Fruit fly (Drosophila melanogaster) whole organism, embryonic: ENCODE measurements around the gene Gale.

Experiments used
- Antp ChIP-seq: fragments of 200-800 bp; sonication (Bioruptor generic); optimal IDR thresholded peaks from 3 replicates; lab custom pipeline; 2016; ENCODE audit warnings: missing biosample characterization, missing genetic modification characterization
- Asciz ChIP-seq: fragments of 200-800 bp; sonication (Bioruptor generic); optimal IDR thresholded peaks from 2 replicates; lab custom pipeline; 2017; ENCODE audit warnings: missing biosample characterization, mild to moderate bottlenecking, missing genetic modification characterization, missing genetic modification reagents
- BEAF-32 ChIP-seq: fragments of 200-800 bp; sonication (Bioruptor generic); optimal IDR thresholded peaks from 3 replicates; lab custom pipeline; 2017; ENCODE audit warnings: missing biosample characterization, missing genetic modification characterization, mild to moderate bottlenecking, moderate library complexity, missing genetic modification reagents
- CG10147 ChIP-seq: fragments of 200-800 bp; sonication (Bioruptor generic); optimal IDR thresholded peaks from 2 replicates; lab custom pipeline; 2019; ENCODE audit warnings: missing biosample characterization, mild to moderate bottlenecking, missing genetic modification characterization, moderate library complexity
- CG11085 ChIP-seq: fragments of 200-800 bp; sonication (Bioruptor generic); IDR thresholded peaks from 2 replicates; pipeline ENCODE4 v1.3.6; 2022; ENCODE audit warnings: missing biosample characterization, missing genetic modification characterization
- CG11093 ChIP-seq: fragments of 200-800 bp; sonication (Bioruptor generic); IDR thresholded peaks from 3 replicates; pipeline ENCODE4 v1.3.6; 2022; ENCODE audit warnings: missing biosample characterization, missing genetic modification characterization
- CG12942 ChIP-seq: fragments of 200-800 bp; sonication (Bioruptor generic); optimal IDR thresholded peaks from 3 replicates; lab custom pipeline; 2016; ENCODE audit warnings: missing biosample characterization, missing genetic modification characterization
- CG14965 ChIP-seq: fragments of 200-800 bp; sonication (Bioruptor generic); optimal IDR thresholded peaks from 2 replicates; lab custom pipeline; 2016; ENCODE audit warnings: missing biosample characterization, missing genetic modification characterization, borderline replicate concordance
- CG15011 ChIP-seq: fragments of 200-800 bp; sonication (Bioruptor generic); optimal IDR thresholded peaks from 3 replicates; lab custom pipeline; 2018; ENCODE audit warnings: missing biosample characterization, mild to moderate bottlenecking, missing genetic modification characterization
- CG1529 ChIP-seq: fragments of 200-800 bp; sonication (Bioruptor generic); optimal IDR thresholded peaks from 3 replicates; lab custom pipeline; 2018; ENCODE audit warnings: missing biosample characterization, missing genetic modification characterization
- CG17612 ChIP-seq: fragments of 200-800 bp; sonication (Bioruptor generic); IDR thresholded peaks from 2 replicates; pipeline ENCODE4 v1.3.6; 2022; ENCODE audit warnings: missing biosample characterization, missing genetic modification characterization
- CG18764 ChIP-seq: fragments of 200-800 bp; sonication (Bioruptor generic); optimal IDR thresholded peaks from 3 replicates; lab custom pipeline; 2016; ENCODE audit warnings: missing biosample characterization, missing genetic modification characterization
- CG2120 ChIP-seq: fragments of 200-800 bp; sonication (Bioruptor generic); optimal IDR thresholded peaks from 3 replicates; lab custom pipeline; 2016; ENCODE audit warnings: missing biosample characterization, missing genetic modification characterization
- CG3065 ChIP-seq: fragments of 200-800 bp; sonication (Bioruptor generic); optimal IDR thresholded peaks from 2 replicates; lab custom pipeline; 2016; ENCODE audit warnings: missing biosample characterization, missing genetic modification characterization
- CG5180 ChIP-seq: fragments of 200-800 bp; sonication (Bioruptor generic); optimal IDR thresholded peaks from 3 replicates; lab custom pipeline; 2017; ENCODE audit warnings: missing biosample characterization, missing genetic modification characterization, mild to moderate bottlenecking, moderate library complexity, missing genetic modification reagents
- CG6272 ChIP-seq: fragments of 200-800 bp; sonication (Bioruptor generic); IDR thresholded peaks from 2 replicates; pipeline ENCODE4 v1.3.6; 2022; ENCODE audit warnings: missing biosample characterization, missing genetic modification characterization
- CG6854 ChIP-seq: fragments of 200-800 bp; sonication (Bioruptor generic); optimal IDR thresholded peaks from 3 replicates; lab custom pipeline; 2017; ENCODE audit warnings: missing biosample characterization, mild to moderate bottlenecking, missing genetic modification characterization
- CG8924 ChIP-seq: fragments of 200-800 bp; optimal IDR thresholded peaks from 3 replicates; lab custom pipeline; 2019; ENCODE audit warnings: missing biosample characterization, mild to moderate bottlenecking, missing genetic modification characterization, moderate library complexity
- CG9932 ChIP-seq: fragments of 200-800 bp; sonication (Bioruptor generic); IDR thresholded peaks from 2 replicates; pipeline ENCODE4 v1.3.6; 2022; ENCODE audit warnings: missing biosample characterization, missing genetic modification characterization
- CkIIα-i1 ChIP-seq: fragments of 200-800 bp; sonication (Bioruptor generic); IDR thresholded peaks from 2 replicates; pipeline ENCODE4 v1.3.6; 2022; ENCODE audit warnings: missing biosample characterization, missing genetic modification characterization
- D19A ChIP-seq: fragments of 200-800 bp; optimal IDR thresholded peaks from 3 replicates; lab custom pipeline; 2019; ENCODE audit warnings: missing biosample characterization, mild to moderate bottlenecking, missing genetic modification characterization, moderate library complexity
- Fer1 ChIP-seq: fragments of 200-800 bp; sonication (Bioruptor generic); optimal IDR thresholded peaks from 2 replicates; lab custom pipeline; 2017; ENCODE audit warnings: missing biosample characterization, mild to moderate bottlenecking, missing genetic modification characterization
- Fer2 ChIP-seq: fragments of 200-800 bp; sonication (Bioruptor generic); optimal IDR thresholded peaks from 2 replicates; lab custom pipeline; 2018; ENCODE audit warnings: missing biosample characterization, mild to moderate bottlenecking, missing genetic modification characterization, moderate library complexity
- HLH54F ChIP-seq: fragments of 200-800 bp; sonication (Bioruptor generic); optimal IDR thresholded peaks from 3 replicates; lab custom pipeline; 2016; ENCODE audit warnings: missing biosample characterization, missing genetic modification characterization
- Hmr ChIP-seq: fragments of 200-800 bp; sonication (Bioruptor generic); optimal IDR thresholded peaks from 3 replicates; lab custom pipeline; 2017; ENCODE audit warnings: mild to moderate bottlenecking, missing biosample characterization, missing genetic modification reagents, missing genetic modification characterization
- MBD-R2 ChIP-seq: fragments of 200-800 bp; sonication (Bioruptor generic); IDR thresholded peaks from 2 replicates; pipeline ENCODE4 v1.3.6; 2022; ENCODE audit warnings: missing biosample characterization, missing genetic modification characterization
- Nf-YB ChIP-seq: fragments of 200-800 bp; sonication (Bioruptor generic); optimal IDR thresholded peaks from 3 replicates; lab custom pipeline; 2019; ENCODE audit warnings: missing biosample characterization, mild to moderate bottlenecking, missing genetic modification characterization, moderate library complexity
- Sin3A ChIP-seq: fragments of >200 bp; optimal IDR thresholded peaks from 2 replicates; lab custom pipeline; 2018
- Sox102F ChIP-seq: fragments of 200-800 bp; sonication (Bioruptor generic); optimal IDR thresholded peaks from 2 replicates; lab custom pipeline; 2018; ENCODE audit warnings: missing biosample characterization, mild to moderate bottlenecking, missing genetic modification characterization, moderate library complexity
- Trl ChIP-seq, 3 experiments: fragments of >200 bp in 2 of 3; fragments of 200-800 bp in 1 of 3; sonication (Bioruptor generic) in 1 of 3; optimal IDR thresholded peaks; 2 replicates in 1 of 3; 3 replicates in 2 of 3; lab custom pipeline; 2016 to 2017; ENCODE audit warnings: missing biosample characterization in 1 of 3, missing genetic modification characterization in 1 of 3
- YL-1 ChIP-seq: fragments of 200-800 bp; sonication (Bioruptor generic); optimal IDR thresholded peaks from 3 replicates; lab custom pipeline; 2017; ENCODE audit warnings: missing biosample characterization, mild to moderate bottlenecking, missing genetic modification characterization
- ap ChIP-seq: fragments of 200-800 bp; sonication (Bioruptor generic); IDR thresholded peaks from 2 replicates; pipeline ENCODE4 v1.3.6; 2022; ENCODE audit warnings: missing biosample characterization, missing genetic modification characterization
- bigmax ChIP-seq: fragments of 200-800 bp; sonication (Bioruptor generic); optimal IDR thresholded peaks from 2 replicates; lab custom pipeline; 2018; ENCODE audit warnings: missing biosample characterization, mild to moderate bottlenecking, missing genetic modification characterization
- bowl ChIP-seq: fragments of 200-800 bp; sonication (Bioruptor generic); IDR thresholded peaks from 2 replicates; pipeline ENCODE4 v1.3.6; 2022; ENCODE audit warnings: missing biosample characterization, missing genetic modification characterization
- cad ChIP-seq: fragments of >200 bp; optimal IDR thresholded peaks from 2 replicates; lab custom pipeline; 2017; ENCODE audit warnings: missing biosample characterization, missing genetic modification characterization
- chif ChIP-seq, 2 experiments: fragments of 200-800 bp; sonication (Bioruptor generic); optimal IDR thresholded peaks; 3 replicates each; lab custom pipeline; 2016; ENCODE audit warnings: missing biosample characterization in 2 of 2, missing genetic modification characterization in 2 of 2
- cwo ChIP-seq: fragments of 200-800 bp; sonication (Bioruptor generic); optimal IDR thresholded peaks from 3 replicates; lab custom pipeline; 2017; ENCODE audit warnings: missing biosample characterization, missing genetic modification characterization, mild to moderate bottlenecking, moderate library complexity, missing genetic modification reagents
- gsb-n ChIP-seq: fragments of 200-800 bp; sonication (Bioruptor generic); optimal IDR thresholded peaks from 3 replicates; lab custom pipeline; 2018; ENCODE audit warnings: missing biosample characterization, mild to moderate bottlenecking, missing genetic modification characterization
- gt ChIP-seq: fragments of 200-800 bp; sonication (Bioruptor generic); IDR thresholded peaks from 2 replicates; pipeline ENCODE4 v1.3.6; 2022; ENCODE audit warnings: missing biosample characterization, missing genetic modification characterization
- hth ChIP-seq: fragments of >200 bp; optimal IDR thresholded peaks from 2 replicates; lab custom pipeline; 2017; ENCODE audit warnings: inconsistent platforms
- kah ChIP-seq: fragments of 200-800 bp; sonication (Bioruptor generic); optimal IDR thresholded peaks from 2 replicates; lab custom pipeline; 2018; ENCODE audit warnings: missing biosample characterization, mild to moderate bottlenecking, missing genetic modification characterization
- mld ChIP-seq: fragments of 200-800 bp; sonication (Bioruptor generic); IDR thresholded peaks from 3 replicates; pipeline ENCODE4 v1.3.6; 2022; ENCODE audit warnings: missing biosample characterization, missing genetic modification characterization; ENCODE audit not compliant: partially characterized antibody
- nerfin-1 ChIP-seq: fragments of 200-800 bp; sonication (Bioruptor generic); optimal IDR thresholded peaks from 3 replicates; lab custom pipeline; 2019; ENCODE audit warnings: missing biosample characterization, mild to moderate bottlenecking, missing genetic modification characterization, moderate library complexity
- sens-2 ChIP-seq: fragments of 200-800 bp; sonication (Bioruptor generic); IDR thresholded peaks from 2 replicates; pipeline ENCODE4 v1.3.6; 2022; ENCODE audit warnings: missing biosample characterization, missing genetic modification characterization
- seq ChIP-seq: fragments of 200-800 bp; sonication (Bioruptor generic); IDR thresholded peaks from 2 replicates; pipeline ENCODE4 v1.3.6; 2022; ENCODE audit warnings: missing biosample characterization, missing genetic modification characterization
- sim ChIP-seq: fragments of 200-800 bp; sonication (Bioruptor generic); IDR thresholded peaks from 2 replicates; pipeline ENCODE4 v1.3.6; 2022; ENCODE audit warnings: missing biosample characterization, missing genetic modification characterization
- sima ChIP-seq: fragments of 200-800 bp; sonication (Bioruptor generic); optimal IDR thresholded peaks from 2 replicates; lab custom pipeline; 2016; ENCODE audit warnings: missing biosample characterization, missing genetic modification characterization
- tin ChIP-seq: fragments of 200-800 bp; sonication (Bioruptor generic); optimal IDR thresholded peaks from 3 replicates; lab custom pipeline; 2016; ENCODE audit warnings: missing biosample characterization, missing genetic modification characterization
- tll ChIP-seq, 2 experiments: fragments of 200-800 bp in 1 of 2; fragments of >200 bp in 1 of 2; sonication (Bioruptor generic) in 1 of 2; optimal IDR thresholded peaks; 2 replicates each; lab custom pipeline; 2017 to 2019; ENCODE audit warnings: missing biosample characterization in 2 of 2, missing genetic modification characterization in 2 of 2, mild to moderate bottlenecking in 1 of 2, moderate library complexity in 1 of 2
- trem ChIP-seq: fragments of 200-800 bp; optimal IDR thresholded peaks from 3 replicates; lab custom pipeline; 2019; ENCODE audit warnings: missing biosample characterization, mild to moderate bottlenecking, missing genetic modification characterization, moderate library complexity

The Gale gene

dm6 chr3L:642146-642864 is 6.0 kb upstream of the Gale start (continued):
- TF ChIP-seq gsb-n (tag; lab: Kevin White, UChicago) (peak; percentile 55), CG1529 (GFP tag; lab: Kevin White, UChicago) (peak; percentile 44), sima (GFP tag; lab: Kevin White, UChicago) (no peak), HLH54F (GFP tag; lab: Kevin White, UChicago) (no peak), gt (no peak), CG15011 (GFP tag; lab: Kevin White, UChicago) (peak; percentile 46), ap (GFP tag; lab: Robert Waterston, UW) (0 out of 2 replicates have a peak, but pooled peaks have one; percentile 9), hth (lab: Kevin White, UChicago) (no peak), MBD-R2 (GFP tag; lab: Robert Waterston, UW) (no peak), BEAF-32 (GFP tag; lab: Kevin White, UChicago) (no peak), CG3065 (GFP tag; lab: Kevin White, UChicago) (no peak), CG14965 (GFP tag; lab: Kevin White, UChicago) (no peak), CG6854 (GFP tag; lab: Kevin White, UChicago) (no peak), Sox102F (peak; percentile 72), Fer1 (GFP tag; lab: Kevin White, UChicago) (peak; percentile 54), Nf-YB (GFP tag; lab: Kevin White, UChicago) (peak; percentile 45), Asciz (GFP tag; lab: Kevin White, UChicago) (peak; percentile 74), CG12942 (GFP tag; lab: Kevin White, UChicago) (peak; percentile 34), bigmax (GFP tag; lab: Kevin White, UChicago) (no peak), trem (tag; lab: Kevin White, UChicago) (peak; percentile 56), CG11093 (GFP tag; lab: Robert Waterston, UW) (0 out of 3 replicates have a peak, but pooled peaks have one; percentile 19), CG11085 (GFP tag; lab: Robert Waterston, UW) (no peak), D19A (tag; lab: Kevin White, UChicago) (peak; percentile 63), seq (no peak), Fer2 (no peak), Antp (GFP tag; lab: Kevin White, UChicago) (no peak), CG17612 (GFP tag; lab: Robert Waterston, UW) (no peak), tll (GFP tag; optimal IDR thresholded peaks at IDR 0.05; lab: Kevin White, UChicago) (no peak), nerfin-1 (tag; lab: Kevin White, UChicago) (peak; percentile 43), sim (GFP tag; lab: Robert Waterston, UW) (no peak), CG18764 (no peak), chif (GFP tag; optimal IDR thresholded peaks at IDR 0.05; lab: Kevin White, UChicago) (peak in 1 of 2 experiments; percentile 7), CG2120 (GFP tag; lab: Kevin White, UChicago) (peak; percentile 35), kah (peak; percentile 40), Sin3A (lab: Kevin White, UChicago) (no peak), mld (GFP tag; lab: Robert Waterston, UW) (no peak), tin (peak; percentile 12), bowl (no peak), CG6272 (GFP tag; lab: Robert Waterston, UW) (no peak; the same call in 1 of the 2 replicates), Trl (optimal IDR thresholded peaks at IDR 0.05; lab: Kevin White, UChicago) (no peak), Trl (GFP tag; optimal IDR thresholded peaks at IDR 0.05; lab: Kevin White, UChicago) (no peak), CG10147 (GFP tag; lab: Kevin White, UChicago) (peak; percentile 52), Hmr (GFP tag; lab: Kevin White, UChicago) (no peak), CG8924 (tag; lab: Kevin White, UChicago) (peak; percentile 66), cwo (GFP tag; lab: Kevin White, UChicago) (no peak), CG9932 (GFP tag; lab: Robert Waterston, UW) (no peak), sens-2 (no peak; the same call in 1 of the 2 replicates), cad (GFP tag; lab: Kevin White, UChicago) (no peak), YL-1 (no peak), CkIIα-i1 (GFP tag; lab: Robert Waterston, UW) (no peak), CG5180 (GFP tag; lab: Kevin White, UChicago) (peak; percentile 5)
